Worm (Caenorhabditis elegans) whole organism, L1 larva: Measurements from ENCODE around the gene amt-3.

ENCODE experiments used
- Y116A8C.19 ChIP-seq: sonication (generic microtip); optimal IDR thresholded peaks from 2 replicates; lab custom pipeline; 2016; ENCODE audit warnings: missing compliant biosample characterization, missing genetic modification characterization, borderline replicate concordance
- alr-1 ChIP-seq: fragments of 200-800 bp; sonication (Bioruptor generic); optimal IDR thresholded peaks from 2 replicates; lab custom pipeline; 2018; ENCODE audit warnings: borderline replicate concordance, mild to moderate bottlenecking, missing genetic modification characterization, missing compliant biosample characterization
- aly-2 ChIP-seq: fragments of 150-350 bp; optimal IDR thresholded peaks from 2 replicates; lab custom pipeline; 2014; ENCODE audit warnings: missing biosample characterization, missing genetic modification characterization
- ceh-88 ChIP-seq: fragments of 200-800 bp; sonication (Bioruptor generic); IDR thresholded peaks from 2 replicates; pipeline ENCODE4 v1.3.6; 2022; ENCODE audit warnings: missing genetic modification characterization, missing compliant biosample characterization
- ceh-90 ChIP-seq: sonication (generic microtip); optimal IDR thresholded peaks from 2 replicates; lab custom pipeline; 2016; ENCODE audit warnings: missing genetic modification characterization, missing compliant biosample characterization
- ces-1 ChIP-seq: fragments of 150-350 bp; optimal IDR thresholded peaks from 2 replicates; lab custom pipeline; 2014; ENCODE audit warnings: missing biosample characterization, missing genetic modification reagents, missing genetic modification characterization
- dsc-1 ChIP-seq: sonication (generic microtip); optimal IDR thresholded peaks from 2 replicates; lab custom pipeline; 2016; ENCODE audit warnings: mild to moderate bottlenecking, missing genetic modification characterization, missing compliant biosample characterization
- egl-13 ChIP-seq: sonication (generic microtip); optimal IDR thresholded peaks from 2 replicates; lab custom pipeline; 2016; ENCODE audit warnings: missing genotype, missing genetic modification reagents, missing genetic modification characterization, missing compliant biosample characterization
- egl-27 ChIP-seq, 2 experiments: fragments of 150-350 bp in 1 of 2; sonication (generic microtip); optimal IDR thresholded peaks; 3 replicates each; lab custom pipeline; 2017 to 2018; ENCODE audit warnings: missing biosample characterization in 2 of 2, missing genetic modification characterization in 2 of 2, missing genetic modification reagents in 2 of 2
- elt-2 ChIP-seq: sonication (generic microtip); optimal IDR thresholded peaks from 2 replicates; lab custom pipeline; 2016; ENCODE audit warnings: missing genetic modification characterization, mild to moderate bottlenecking, inconsistent platforms, missing compliant biosample characterization, missing genetic modification reagents
- ets-5 ChIP-seq: fragments of 200-800 bp; sonication (Bioruptor generic); IDR thresholded peaks from 2 replicates; pipeline ENCODE4 v1.3.6; 2022; ENCODE audit warnings: missing genetic modification characterization, missing compliant biosample characterization
- fkh-10 ChIP-seq: sonication (generic microtip); optimal IDR thresholded peaks from 2 replicates; lab custom pipeline; 2017; ENCODE audit warnings: missing biosample characterization, missing genetic modification reagents, missing genetic modification characterization
- fkh-8 ChIP-seq: sonication (generic microtip); optimal IDR thresholded peaks from 2 replicates; lab custom pipeline; 2016; ENCODE audit warnings: mild to moderate bottlenecking, missing genetic modification characterization, missing compliant biosample characterization
- hlh-17 ChIP-seq: fragments of 200-800 bp; sonication (Bioruptor generic); optimal IDR thresholded peaks from 2 replicates; lab custom pipeline; 2018; ENCODE audit warnings: missing genetic modification characterization, mild to moderate bottlenecking, missing compliant biosample characterization, moderate library complexity, borderline replicate concordance
- hlh-4 ChIP-seq: sonication (generic microtip); optimal IDR thresholded peaks from 2 replicates; lab custom pipeline; 2016; ENCODE audit warnings: mild to moderate bottlenecking, missing genetic modification characterization, missing compliant biosample characterization
- irx-1 ChIP-seq: sonication (generic microtip); optimal IDR thresholded peaks from 2 replicates; lab custom pipeline; 2016; ENCODE audit warnings: missing genetic modification characterization, missing compliant biosample characterization
- lin-13 ChIP-seq: fragments of 150-350 bp; optimal IDR thresholded peaks from 2 replicates; lab custom pipeline; 2014; ENCODE audit warnings: missing biosample characterization, missing genetic modification reagents, missing genetic modification characterization
- lin-15B ChIP-seq: fragments of 150-350 bp; sonication (generic microtip); optimal IDR thresholded peaks from 3 replicates; lab custom pipeline; 2014; ENCODE audit warnings: missing biosample characterization, missing genetic modification characterization
- lin-39 ChIP-seq: fragments of 150-350 bp; optimal IDR thresholded peaks from 2 replicates; lab custom pipeline; 2014; ENCODE audit warnings: missing biosample characterization, missing genetic modification reagents, missing genetic modification characterization
- lir-3 ChIP-seq: sonication (generic microtip); optimal IDR thresholded peaks from 2 replicates; lab custom pipeline; 2016; ENCODE audit warnings: mild to moderate bottlenecking, missing genetic modification characterization, moderate library complexity, missing compliant biosample characterization; ENCODE audit not compliant: poor library complexity
- lsy-2 ChIP-seq, 2 experiments: fragments of 150-350 bp; optimal IDR thresholded peaks; 2 replicates each; lab custom pipeline; 2014; ENCODE audit warnings: missing biosample characterization in 2 of 2, missing genetic modification characterization in 2 of 2
- mab-9 ChIP-seq: fragments of 200-800 bp; sonication (Bioruptor generic); IDR thresholded peaks from 2 replicates; pipeline ENCODE4 v1.3.6; 2022; ENCODE audit warnings: missing genetic modification reagents, missing genetic modification characterization, missing compliant biosample characterization
- mdl-1 ChIP-seq, 2 experiments: fragments of 150-350 bp; optimal IDR thresholded peaks; 2 replicates each; lab custom pipeline; 2014 to 2017; ENCODE audit warnings: missing biosample characterization in 2 of 2, missing genetic modification characterization in 2 of 2, inconsistent platforms in 1 of 2
- mef-2 ChIP-seq: fragments of 150-350 bp; optimal IDR thresholded peaks from 2 replicates; lab custom pipeline; 2014; ENCODE audit warnings: missing biosample characterization, missing genetic modification characterization
- mep-1 ChIP-seq: fragments of 150-350 bp; optimal IDR thresholded peaks from 2 replicates; lab custom pipeline; 2014; ENCODE audit warnings: missing biosample characterization, missing genetic modification characterization
- nhr-20 ChIP-seq: sonication (generic microtip); optimal IDR thresholded peaks from 2 replicates; lab custom pipeline; 2016; ENCODE audit warnings: mild to moderate bottlenecking, missing genetic modification characterization, missing compliant biosample characterization
- nhr-237 ChIP-seq: fragments of 150-350 bp; optimal IDR thresholded peaks from 2 replicates; lab custom pipeline; 2014; ENCODE audit warnings: missing biosample characterization, missing genetic modification characterization
- nhr-28 ChIP-seq: fragments of 150-350 bp; optimal IDR thresholded peaks from 2 replicates; lab custom pipeline; 2014; ENCODE audit warnings: missing biosample characterization, missing genetic modification characterization
- nhr-76 ChIP-seq: sonication (generic microtip); optimal IDR thresholded peaks from 2 replicates; lab custom pipeline; 2017; ENCODE audit warnings: missing biosample characterization, missing genetic modification characterization
- nhr-84 ChIP-seq: sonication (generic microtip); optimal IDR thresholded peaks from 2 replicates; lab custom pipeline; 2017; ENCODE audit warnings: missing biosample characterization, missing genetic modification characterization
- nhr-85 ChIP-seq: sonication (generic microtip); peaks from one replicate; lab custom pipeline; 2016; ENCODE audit warnings: missing genetic modification characterization, inconsistent platforms, missing compliant biosample characterization
- nhr-90 ChIP-seq: sonication (generic microtip); optimal IDR thresholded peaks from 2 replicates; lab custom pipeline; 2016; ENCODE audit warnings: mild to moderate bottlenecking, missing genetic modification characterization, missing compliant biosample characterization; ENCODE audit not compliant: poor library complexity
- pqm-1 ChIP-seq: sonication (generic microtip); optimal IDR thresholded peaks from 3 replicates; lab custom pipeline; 2017; ENCODE audit warnings: missing biosample characterization, missing genetic modification characterization
- skn-1 ChIP-seq: fragments of 150-350 bp; optimal IDR thresholded peaks from 2 replicates; lab custom pipeline; 2014; ENCODE audit warnings: missing biosample characterization, missing genetic modification characterization
- snu-23 ChIP-seq: sonication (generic microtip); optimal IDR thresholded peaks from 2 replicates; lab custom pipeline; 2016; ENCODE audit warnings: missing genetic modification characterization, missing compliant biosample characterization
- sox-4 ChIP-seq: sonication (generic microtip); optimal IDR thresholded peaks from 2 replicates; lab custom pipeline; 2016; ENCODE audit warnings: missing genetic modification characterization, missing compliant biosample characterization
- sptf-1 ChIP-seq: fragments of 150-350 bp; optimal IDR thresholded peaks from 2 replicates; lab custom pipeline; 2014; ENCODE audit warnings: missing biosample characterization, missing genetic modification characterization
- sup-37 ChIP-seq: fragments of 200-800 bp; sonication (Bioruptor generic); optimal IDR thresholded peaks from 2 replicates; lab custom pipeline; 2018; ENCODE audit warnings: mild to moderate bottlenecking, missing genetic modification characterization, missing compliant biosample characterization
- tbx-2 ChIP-seq: sonication (generic microtip); optimal IDR thresholded peaks from 2 replicates; lab custom pipeline; 2016; ENCODE audit warnings: missing genetic modification characterization, missing compliant biosample characterization
- tlp-1 ChIP-seq: fragments of 150-350 bp; optimal IDR thresholded peaks from 2 replicates; lab custom pipeline; 2014; ENCODE audit warnings: missing biosample characterization, missing genetic modification characterization
- unc-130 ChIP-seq: fragments of 150-350 bp; optimal IDR thresholded peaks from 2 replicates; lab custom pipeline; 2017; ENCODE audit warnings: missing biosample characterization, missing genetic modification characterization, inconsistent platforms
- unc-30 ChIP-seq: sonication (generic microtip); optimal IDR thresholded peaks from 2 replicates; lab custom pipeline; 2017; ENCODE audit warnings: missing biosample characterization, missing genetic modification characterization
- unc-62 ChIP-seq: fragments of 150-350 bp; optimal IDR thresholded peaks from 2 replicates; lab custom pipeline; 2014; ENCODE audit warnings: missing biosample characterization, missing genetic modification reagents, missing genetic modification characterization
- unc-86 ChIP-seq: sonication (generic microtip); optimal IDR thresholded peaks from 2 replicates; lab custom pipeline; 2016; ENCODE audit warnings: missing genetic modification characterization, missing compliant biosample characterization
- unc-98 ChIP-seq: fragments of 200-800 bp; sonication (Bioruptor generic); IDR thresholded peaks from 2 replicates; pipeline ENCODE4 v1.3.6; 2022; ENCODE audit warnings: missing genetic modification characterization, missing compliant biosample characterization
- ztf-11 ChIP-seq, 2 experiments: sonication (generic microtip); optimal IDR thresholded peaks; 2 replicates each; lab custom pipeline; 2016 to 2017; ENCODE audit warnings: missing genetic modification characterization in 2 of 2, missing biosample characterization in 1 of 2, missing compliant biosample characterization in 1 of 2
- ztf-4 ChIP-seq: fragments of 150-350 bp; optimal IDR thresholded peaks from 2 replicates; lab custom pipeline; 2014; ENCODE audit warnings: missing biosample characterization, missing genetic modification characterization

amt-3 gene

ce11 chrII:8386897-8387296 lies 17.9 kb upstream of the amt-3 start:
- no peak for TF ChIP-seq unc-86 (tag; lab: Kevin White, UChicago)
- no peak for TF ChIP-seq nhr-76
- peak; percentile 0 for TF ChIP-seq nhr-20 (tag; lab: Kevin White, UChicago)
- TF ChIP-seq pqm-1 = peak; percentile 13
- no peak for TF ChIP-seq egl-13
- no peak for TF ChIP-seq mef-2 (tag; lab: Kevin White, UChicago)
- TF ChIP-seq sptf-1 (tag; lab: Kevin White, UChicago) = no peak
- no peak for TF ChIP-seq unc-30 (tag; lab: Kevin White, UChicago)
- peak; percentile 64 for TF ChIP-seq elt-2 (tag; lab: Kevin White, UChicago)

ce11 chrII:8385561-8385960 lies 16.6 kb upstream of the amt-3 start:
- TF ChIP-seq dsc-1 (tag; lab: Kevin White, UChicago) (no peak), egl-27 (tag; optimal IDR thresholded peaks at IDR 0.05; lab: Kevin White, UChicago) (no peak), lsy-2 (tag; optimal IDR thresholded peaks at IDR 0.05; lab: Kevin White, UChicago) (peak in 1 of 2 experiments; percentile 23), mab-9 (GFP tag; lab: Robert Waterston, UW) (no peak), elt-2 (tag; lab: Kevin White, UChicago) (peak; percentile 17), mep-1 (tag; lab: Kevin White, UChicago) (no peak), ceh-90 (tag; lab: Kevin White, UChicago) (no peak), ztf-4 (no peak), ztf-11 (tag; optimal IDR thresholded peaks at IDR 0.05; lab: Kevin White, UChicago) (no peak), unc-98 (GFP tag; lab: Robert Waterston, UW) (no peak), nhr-84 (tag; lab: Kevin White, UChicago) (no peak), lin-13 (GFP tag; lab: Kevin White, UChicago) (no peak), sptf-1 (tag; lab: Kevin White, UChicago) (no peak)
- TF ChIP-seq, all 84 proteins: peak for 2

- TF ChIP-seq elt-2 (tag; lab: Kevin White, UChicago) (peak; percentile 62), hlh-4 (no peak), nhr-237 (tag; lab: Kevin White, UChicago) (no peak), ceh-88 (GFP tag; lab: Robert Waterston, UW) (no peak), nhr-20 (tag; lab: Kevin White, UChicago) (peak; percentile 33), egl-27 (tag; optimal IDR thresholded peaks at IDR 0.05; lab: Kevin White, UChicago) (no peak), unc-130 (no peak), pqm-1 (peak; percentile 67), hlh-17 (GFP tag; lab: Kevin White, UChicago) (no peak)
These were observed 15.4 kb upstream of the amt-3 start for ce11 chrII:8384344-8384743.

ce11 chrII:8382880-8383279 lies 13.9 kb upstream of the amt-3 start:
- no peak for TF ChIP-seq skn-1 (tag; lab: Kevin White, UChicago)
- peak in 1 of 2 experiments; percentile 35 for TF ChIP-seq mdl-1 (tag; optimal IDR thresholded peaks at IDR 0.05; lab: Kevin White, UChicago)
- no peak for TF ChIP-seq mab-9 (GFP tag; lab: Robert Waterston, UW)
- TF ChIP-seq alr-1 = no peak
- TF ChIP-seq tlp-1 (tag; lab: Kevin White, UChicago) = peak; percentile 2
- no peak for TF ChIP-seq Y116A8C.19 (tag; lab: Kevin White, UChicago)
- TF ChIP-seq nhr-90 (tag; lab: Kevin White, UChicago) = peak; percentile 59
- TF ChIP-seq irx-1 (tag; lab: Kevin White, UChicago) = no peak
- TF ChIP-seq lin-15B (tag; lab: Kevin White, UChicago) = no peak
- no peak for TF ChIP-seq ces-1 (GFP tag; lab: Kevin White, UChicago)
- no peak for TF ChIP-seq ets-5 (GFP tag; lab: Robert Waterston, UW)
- TF ChIP-seq sup-37 (GFP tag; lab: Kevin White, UChicago) = no peak
- TF ChIP-seq nhr-85 (tag; lab: Kevin White, UChicago) = no peak
- TF ChIP-seq fkh-10 (GFP tag; lab: Kevin White, UChicago) = no peak
- TF ChIP-seq nhr-237 (tag; lab: Kevin White, UChicago) = no peak
- no peak for TF ChIP-seq egl-27 (tag; optimal IDR thresholded peaks at IDR 0.05; lab: Kevin White, UChicago)
- TF ChIP-seq elt-2 (tag; lab: Kevin White, UChicago) = peak; percentile 99
- no peak for TF ChIP-seq sox-4 (tag; lab: Kevin White, UChicago)
- no peak for TF ChIP-seq snu-23 (GFP tag; lab: Kevin White, UChicago)
- TF ChIP-seq tbx-2 (tag; lab: Kevin White, UChicago) = no peak
- no peak for TF ChIP-seq ceh-90 (tag; lab: Kevin White, UChicago)
- TF ChIP-seq lin-39 (tag; lab: Kevin White, UChicago) = no peak
- no peak for TF ChIP-seq unc-62 (GFP tag; lab: Kevin White, UChicago)
- no peak for TF ChIP-seq nhr-28 (tag; lab: Kevin White, UChicago)
- TF ChIP-seq fkh-8 = no peak
- no peak for TF ChIP-seq mef-2 (tag; lab: Kevin White, UChicago)
- no peak for TF ChIP-seq lir-3 (tag; lab: Kevin White, UChicago)
- peak; percentile 69 for TF ChIP-seq egl-13
- TF ChIP-seq aly-2 (tag; lab: Kevin White, UChicago) = no peak
